Worm (Caenorhabditis elegans) whole organism, L4 larva: ENCODE data around the gene bus-8B.

Experiments
- F26F4.8 ChIP-seq: fragments of 200-800 bp; sonication (Bioruptor generic); conservative IDR thresholded peaks from 2 replicates; pipeline ENCODE4 v1.3.6; 2022; ENCODE audit warnings: missing genetic modification characterization, missing compliant biosample characterization
- F44E2.7 ChIP-seq: fragments of 200-800 bp; sonication (Bioruptor generic); IDR thresholded peaks from 2 replicates; pipeline ENCODE4 v2.1.2; 2022; ENCODE audit warnings: missing genetic modification characterization, missing compliant biosample characterization
- T20F7.1 ChIP-seq: fragments of 200-800 bp; sonication (Bioruptor generic); optimal IDR thresholded peaks from 2 replicates; lab custom pipeline; 2018; ENCODE audit warnings: mild to moderate bottlenecking, missing genetic modification characterization, missing compliant biosample characterization
- Y105C5A.15 ChIP-seq: fragments of 200-800 bp; sonication (Bioruptor generic); IDR thresholded peaks from 2 replicates; pipeline ENCODE4 v1.3.6; 2022; ENCODE audit warnings: missing genetic modification characterization, missing compliant biosample characterization
- Y75B8A.6 ChIP-seq: fragments of 200-800 bp; sonication (Bioruptor generic); IDR thresholded peaks from 2 replicates; pipeline ENCODE4 v1.3.6; 2022; ENCODE audit warnings: missing genetic modification reagents, missing genetic modification characterization, missing compliant biosample characterization
- aly-2 ChIP-seq: sonication (generic microtip); optimal IDR thresholded peaks from 2 replicates; lab custom pipeline; 2018; ENCODE audit warnings: missing biosample characterization, missing genetic modification characterization
- ama-1 ChIP-seq: fragments of 150-350 bp; optimal IDR thresholded peaks from 2 replicates; lab custom pipeline; 2014; ENCODE audit warnings: inconsistent platforms, mixed read lengths
- ceh-62 ChIP-seq: sonication (generic microtip); optimal IDR thresholded peaks from 2 replicates; lab custom pipeline; 2017; ENCODE audit warnings: missing biosample characterization, missing genetic modification characterization
- ceh-82 ChIP-seq: sonication (generic microtip); optimal IDR thresholded peaks from 2 replicates; lab custom pipeline; 2017; ENCODE audit warnings: missing biosample characterization, missing genetic modification characterization
- ctbp-1 ChIP-seq: fragments of 200-800 bp; sonication (Bioruptor generic); IDR thresholded peaks from 2 replicates; pipeline ENCODE4 v1.3.6; 2022; ENCODE audit warnings: missing genetic modification reagents, missing genetic modification characterization, missing compliant biosample characterization
- daf-12 ChIP-seq: fragments of 150-350 bp; optimal IDR thresholded peaks from 2 replicates; lab custom pipeline; 2014; ENCODE audit warnings: missing biosample characterization, missing genetic modification reagents, missing genetic modification characterization
- daf-16 ChIP-seq, 3 experiments: sonication (generic microtip); optimal IDR thresholded peaks; 2 replicates each; lab custom pipeline; 2016 to 2017; ENCODE audit warnings: missing genetic modification characterization in 3 of 3, missing genetic modification reagents in 3 of 3, mild to moderate bottlenecking in 2 of 3, missing compliant biosample characterization in 2 of 3, missing biosample characterization in 1 of 3, moderate library complexity in 1 of 3
- dmd-9 ChIP-seq: fragments of 200-800 bp; sonication (Bioruptor generic); IDR thresholded peaks from 2 replicates; pipeline ENCODE4 v1.3.6; 2022; ENCODE audit warnings: missing genetic modification reagents, missing genetic modification characterization, missing compliant biosample characterization
- hif-1 ChIP-seq, 2 experiments: sonication (generic microtip); optimal IDR thresholded peaks; 2 replicates each; lab custom pipeline; 2016 to 2017; ENCODE audit warnings: missing compliant biosample characterization in 2 of 2, missing genetic modification characterization in 2 of 2, missing genetic modification reagents in 2 of 2, missing genotype in 2 of 2, mild to moderate bottlenecking in 1 of 2
- hlh-11 ChIP-seq: fragments of 200-800 bp; sonication (Bioruptor generic); optimal IDR thresholded peaks from 2 replicates; lab custom pipeline; 2018; ENCODE audit warnings: mild to moderate bottlenecking, missing genetic modification characterization, missing compliant biosample characterization
- lin-1 ChIP-seq: fragments of 200-800 bp; sonication (Bioruptor generic); IDR thresholded peaks from 2 replicates; pipeline ENCODE4 v1.3.6; 2022; ENCODE audit warnings: missing genetic modification reagents, missing genetic modification characterization, missing compliant biosample characterization
- mxl-3 ChIP-seq: fragments of 200-800 bp; sonication (Bioruptor generic); optimal IDR thresholded peaks from 2 replicates; lab custom pipeline; 2018; ENCODE audit warnings: mild to moderate bottlenecking, missing genetic modification characterization, missing compliant biosample characterization
- nhr-10 ChIP-seq: fragments of 150-350 bp; optimal IDR thresholded peaks from 2 replicates; lab custom pipeline; 2014; ENCODE audit warnings: missing biosample characterization, missing genetic modification characterization
- nhr-102 ChIP-seq: sonication (generic microtip); optimal IDR thresholded peaks from 2 replicates; lab custom pipeline; 2016; ENCODE audit warnings: mild to moderate bottlenecking, missing genetic modification characterization, moderate library complexity, missing compliant biosample characterization
- nhr-41 ChIP-seq: fragments of 200-800 bp; sonication (Bioruptor generic); IDR thresholded peaks from 2 replicates; pipeline ENCODE4 v1.3.6; 2022; ENCODE audit warnings: missing genetic modification reagents, missing genetic modification characterization, missing compliant biosample characterization
- nhr-48 ChIP-seq: sonication (generic microtip); optimal IDR thresholded peaks from 2 replicates; lab custom pipeline; 2016; ENCODE audit warnings: mild to moderate bottlenecking, missing genetic modification characterization, missing compliant biosample characterization
- nhr-6 ChIP-seq: fragments of 150-350 bp; optimal IDR thresholded peaks from 2 replicates; lab custom pipeline; 2014; ENCODE audit warnings: missing biosample characterization, missing genetic modification characterization
- nhr-76 ChIP-seq: fragments of 150-350 bp; optimal IDR thresholded peaks from 2 replicates; lab custom pipeline; 2014; ENCODE audit warnings: missing biosample characterization, missing genetic modification characterization
- set-16 ChIP-seq: fragments of 200-800 bp; sonication (Bioruptor generic); IDR thresholded peaks from 2 replicates; pipeline ENCODE4 v1.3.6; 2022; ENCODE audit warnings: missing genetic modification reagents, missing genetic modification characterization, missing compliant biosample characterization
- unc-130 ChIP-seq: sonication (generic microtip); optimal IDR thresholded peaks from 2 replicates; lab custom pipeline; 2016; ENCODE audit warnings: missing genetic modification reagents, missing genetic modification characterization, missing compliant biosample characterization
- unc-62 ChIP-seq, 3 experiments: fragments of 150-350 bp in 1 of 3; sonication (generic microtip); optimal IDR thresholded peaks in 2 of 3; peaks in 1 of 3; 1 replicate in 1 of 3; 2 replicates in 2 of 3; lab custom pipeline; 2014 to 2017; ENCODE audit warnings: missing biosample characterization in 3 of 3, missing genetic modification characterization in 3 of 3, missing genetic modification reagents in 3 of 3, missing genotype in 1 of 3
- zfp-2 ChIP-seq: sonication (generic microtip); optimal IDR thresholded peaks from 2 replicates; lab custom pipeline; 2016; ENCODE audit warnings: mild to moderate bottlenecking, missing genetic modification characterization, missing compliant biosample characterization
- ztf-11 ChIP-seq: fragments of 150-350 bp; optimal IDR thresholded peaks from 2 replicates; lab custom pipeline; 2014; ENCODE audit warnings: missing biosample characterization, missing genetic modification characterization
- ztf-7 ChIP-seq: fragments of 150-350 bp; optimal IDR thresholded peaks from 2 replicates; lab custom pipeline; 2014; ENCODE audit warnings: missing biosample characterization, missing genetic modification characterization

bus-8B gene

DNA sequence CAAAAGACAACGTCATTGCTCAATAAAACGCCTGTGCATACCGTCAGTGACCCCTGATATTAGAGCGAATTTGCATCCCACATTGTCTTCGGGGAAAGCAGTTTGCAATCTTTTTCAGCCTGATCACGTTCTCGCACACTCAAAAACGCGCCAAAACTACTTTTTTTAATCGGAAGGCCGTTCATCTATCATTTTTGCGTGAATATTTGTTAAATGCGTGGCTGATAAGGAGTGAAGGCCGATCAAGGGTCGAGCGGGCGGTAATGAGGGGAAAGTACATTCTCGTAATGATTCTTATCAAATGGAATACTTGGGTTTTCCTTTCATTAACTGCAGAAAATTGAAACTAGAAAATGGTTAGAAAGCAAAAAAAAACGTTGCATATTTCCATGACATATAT, 31.1 kb downstream of the bus-8B start (continued):
- TF ChIP-seq nhr-102 (tag; lab: Kevin White, UChicago) (no peak), F26F4.8 (GFP tag; lab: Robert Waterston, UW) (no peak), ceh-82 (tag; lab: Kevin White, UChicago) (no peak), nhr-6 (tag; lab: Kevin White, UChicago) (no peak), hif-1 (tag; optimal IDR thresholded peaks at IDR 0.05; lab: Kevin White, UChicago) (peak in 1 of 2 experiments; percentile 24), ctbp-1 (GFP tag; lab: Robert Waterston, UW) (no peak), lin-1 (GFP tag; lab: Robert Waterston, UW) (0 out of 2 replicates have a peak, but pooled peaks have one; percentile 15), nhr-48 (tag; lab: Kevin White, UChicago) (peak; percentile 27)

DNA sequence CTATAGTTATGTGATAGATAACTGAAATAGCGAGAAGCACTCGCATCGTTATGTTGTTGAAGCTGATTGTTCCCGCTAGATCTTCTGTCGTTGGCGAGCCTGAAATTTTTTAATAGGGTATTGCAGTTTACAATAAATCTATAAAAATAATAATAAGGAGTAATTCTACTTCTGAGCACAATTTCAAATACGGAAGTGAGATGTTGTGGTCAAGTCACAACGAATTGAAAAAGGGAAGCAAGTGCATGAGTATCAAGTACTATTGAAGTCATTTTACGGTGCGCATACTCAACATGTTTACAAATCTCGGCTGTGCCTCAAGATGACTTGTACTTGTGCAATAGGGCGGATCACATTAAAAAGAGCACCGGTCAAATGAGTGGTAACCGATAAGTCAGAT, 45.3 kb downstream of the bus-8B start, which contains the start of gene lgx-1:
Gene lgx-1, minus strand, starts transcription at position 101 of the 400 bp plus-strand sequence.
- TF ChIP-seq nhr-41 (GFP tag; lab: Robert Waterston, UW), result no peak
- no peak for TF ChIP-seq nhr-76 (tag; lab: Kevin White, UChicago)
- TF ChIP-seq aly-2 (tag; lab: Kevin White, UChicago), result no peak
- TF ChIP-seq set-16 (GFP tag; lab: Robert Waterston, UW), result no peak
- no peak for TF ChIP-seq F26F4.8 (GFP tag; lab: Robert Waterston, UW)
- no peak for TF ChIP-seq ztf-7
- no peak for TF ChIP-seq ceh-62 (tag; lab: Kevin White, UChicago)
- no peak for TF ChIP-seq ztf-11
- TF ChIP-seq T20F7.1, result no peak
- TF ChIP-seq ctbp-1 (GFP tag; lab: Robert Waterston, UW), result no peak
- no peak for TF ChIP-seq unc-62 (GFP tag; optimal IDR thresholded peaks at IDR 0.05 in 1 of 2; lab: Kevin White, UChicago)
- TF ChIP-seq unc-62 (tag; optimal IDR thresholded peaks at IDR 0.05; lab: Kevin White, UChicago), result no peak
- TF ChIP-seq mxl-3, result no peak
- TF ChIP-seq daf-12, result no peak
- no peak for TF ChIP-seq daf-16 (GFP tag; optimal IDR thresholded peaks at IDR 0.05; lab: Kevin White, UChicago)
- TF ChIP-seq daf-16 (tag; optimal IDR thresholded peaks at IDR 0.05; lab: Kevin White, UChicago), result no peak
- no peak for TF ChIP-seq Y105C5A.15 (GFP tag; lab: Robert Waterston, UW)
- TF ChIP-seq Y75B8A.6 (GFP tag; lab: Robert Waterston, UW), result no peak

DNA sequence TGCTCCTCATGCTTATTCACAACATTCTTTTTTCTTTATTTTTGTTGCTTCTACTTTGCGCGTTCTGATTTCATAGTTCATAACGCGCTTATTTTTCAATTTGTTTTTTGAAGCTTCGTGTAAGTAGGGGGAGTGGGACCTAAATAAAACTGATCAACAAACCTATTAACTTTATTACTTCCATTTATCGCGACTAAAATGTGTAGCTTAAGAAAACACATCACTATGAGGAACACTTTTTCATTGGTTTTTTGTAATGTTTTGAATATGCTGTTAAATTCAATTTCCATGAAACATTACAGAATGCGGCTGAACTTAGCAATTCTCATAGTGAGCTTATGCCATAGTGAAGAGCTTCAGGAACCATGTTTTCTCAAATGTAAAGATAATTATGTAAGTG, 50.5 kb downstream of the bus-8B start, which contains the start of gene C54G7.1:
Gene C54G7.1, plus strand, starts transcription at position 301 of the 400 bp plus-strand sequence.
- TF ChIP-seq hlh-11 (tag; lab: Kevin White, UChicago), result no peak
- TF ChIP-seq dmd-9, result no peak
- no peak for TF ChIP-seq zfp-2 (tag; lab: Kevin White, UChicago)
- TF ChIP-seq F44E2.7 (GFP tag; lab: Robert Waterston, UW), result no peak
- TF ChIP-seq ama-1 (lab: Kevin White, UChicago), result no peak
- TF ChIP-seq unc-130 (GFP tag; lab: Kevin White, UChicago), result no peak
- TF ChIP-seq T20F7.1, result no peak
- TF ChIP-seq nhr-10 (tag; lab: Kevin White, UChicago), result no peak
